Fruit fly (Drosophila melanogaster): ENCODE data around the gene Eip75B.

Eip75B gene

DNA sequence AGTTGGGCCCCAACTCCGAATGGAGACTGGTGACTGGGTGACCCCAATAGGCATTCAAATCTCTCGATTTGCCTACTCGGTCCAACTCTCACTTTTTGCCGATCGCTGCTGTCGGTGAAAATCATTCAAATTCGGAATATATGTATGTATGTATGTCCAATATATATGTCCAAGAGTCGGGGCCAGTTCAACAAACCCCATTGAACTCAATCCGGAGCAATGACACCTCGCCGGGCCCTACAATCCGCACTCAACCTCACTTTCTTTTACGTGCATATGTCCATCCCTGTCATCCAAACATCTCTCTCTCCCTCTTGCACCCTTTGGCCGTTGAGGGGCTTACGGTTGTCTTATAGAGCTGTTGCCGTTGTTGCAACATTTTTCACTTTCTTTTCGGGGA is 129.5 kb downstream of the Eip75B start:
- TF ChIP-seq CG1620 (GFP tag; optimal IDR thresholded peaks at IDR 0.05) (no peak), cic (GFP tag; optimal IDR thresholded peaks at IDR 0.05) (no peak), CG12768 (GFP tag; optimal IDR thresholded peaks at IDR 0.05) (no peak), Crg-1 (GFP tag; optimal IDR thresholded peaks at IDR 0.05) (no peak), ovo (GFP tag; optimal IDR thresholded peaks at IDR 0.05) (no peak), CG5204 (GFP tag; optimal IDR thresholded peaks at IDR 0.05) (no peak), tj (GFP tag; optimal IDR thresholded peaks at IDR 0.05) (no peak), Clk (GFP tag; optimal IDR thresholded peaks at IDR 0.05) (no peak), cnc (optimal IDR thresholded peaks at IDR 0.05) (no peak), Mnt (GFP tag; optimal IDR thresholded peaks at IDR 0.05) (no peak), kay (GFP tag; ENCODE audit: borderline replicate concordance) (no peak), CG11617 (GFP tag; optimal IDR thresholded peaks at IDR 0.05) (no peak), CG7101 (tag; optimal IDR thresholded peaks at IDR 0.05) (no peak), Hr96 (GFP tag; optimal IDR thresholded peaks at IDR 0.05) (no peak)

DNA sequence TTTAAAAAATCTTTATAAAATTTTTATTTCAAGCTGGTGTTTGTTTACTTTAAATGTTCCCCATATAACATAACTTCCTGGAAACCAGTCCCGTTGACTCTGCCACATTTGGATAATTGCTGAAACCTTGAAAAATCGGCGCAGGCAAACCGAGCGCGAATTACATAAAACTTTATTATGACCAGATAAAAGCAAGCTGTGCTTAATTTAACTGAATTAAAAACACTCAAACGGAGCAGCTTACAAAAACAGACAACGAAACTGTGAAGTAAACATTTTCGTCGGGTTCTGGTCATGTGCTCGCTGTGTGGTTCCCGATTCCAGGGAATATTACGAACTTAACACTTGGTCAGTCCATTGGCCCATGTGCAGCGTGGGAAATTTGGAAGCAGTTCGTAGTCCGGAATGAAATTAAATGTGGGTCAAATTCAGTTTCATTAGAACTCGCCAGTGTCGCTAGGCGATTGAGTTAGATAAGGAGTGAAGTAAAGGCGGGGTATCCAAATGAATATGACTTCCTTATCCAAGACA is 130.6 kb downstream of the Eip75B start:
- no peak for TF ChIP-seq CG14711 (tag; optimal IDR thresholded peaks at IDR 0.05)
- no peak for TF ChIP-seq CG33017 (tag; optimal IDR thresholded peaks at IDR 0.05)
- no peak for TF ChIP-seq CG7101 (tag; optimal IDR thresholded peaks at IDR 0.05)
- peak; percentile 96 for TF ChIP-seq tj (GFP tag; optimal IDR thresholded peaks at IDR 0.05)
- no peak for TF ChIP-seq pad (GFP tag; optimal IDR thresholded peaks at IDR 0.05)

dm6 chr3L:17933065-17933464 is 131.4 kb downstream of the Eip75B start:
- peak; percentile 5 for TF ChIP-seq Clk (GFP tag; optimal IDR thresholded peaks at IDR 0.05)
- no peak for TF ChIP-seq kay (GFP tag; ENCODE audit: borderline replicate concordance)
- no peak for TF ChIP-seq toe (GFP tag; optimal IDR thresholded peaks at IDR 0.05)
- peak; percentile 8 for TF ChIP-seq CG33017 (tag; optimal IDR thresholded peaks at IDR 0.05)
- peak; percentile 97 for TF ChIP-seq tj (GFP tag; optimal IDR thresholded peaks at IDR 0.05)
- TF ChIP-seq CG12768 (GFP tag; optimal IDR thresholded peaks at IDR 0.05), result peak; percentile 93
- TF ChIP-seq CG11617 (GFP tag; optimal IDR thresholded peaks at IDR 0.05), result no peak
- TF ChIP-seq pad (GFP tag; optimal IDR thresholded peaks at IDR 0.05), result no peak

dm6 chr3L:17931887-17932286 is 132.6 kb downstream of the Eip75B start:
- TF ChIP-seq Crg-1 (GFP tag; optimal IDR thresholded peaks at IDR 0.05), result no peak
- no peak for TF ChIP-seq tj (GFP tag; optimal IDR thresholded peaks at IDR 0.05)
- no peak for TF ChIP-seq ovo (GFP tag; optimal IDR thresholded peaks at IDR 0.05)
- TF ChIP-seq CG14711 (tag; optimal IDR thresholded peaks at IDR 0.05), result no peak
- no peak for TF ChIP-seq CG11617 (GFP tag; optimal IDR thresholded peaks at IDR 0.05)
- no peak for TF ChIP-seq CG12768 (GFP tag; optimal IDR thresholded peaks at IDR 0.05)
- TF ChIP-seq pad (GFP tag; optimal IDR thresholded peaks at IDR 0.05), result no peak
- TF ChIP-seq toe (GFP tag; optimal IDR thresholded peaks at IDR 0.05), result no peak

dm6 chr3L:17929697-17930581 is 134.6 kb downstream of the Eip75B start:
- TF ChIP-seq cic (GFP tag; optimal IDR thresholded peaks at IDR 0.05), result peak; percentile 25
- no peak for TF ChIP-seq CG11617 (GFP tag; optimal IDR thresholded peaks at IDR 0.05)

DNA sequence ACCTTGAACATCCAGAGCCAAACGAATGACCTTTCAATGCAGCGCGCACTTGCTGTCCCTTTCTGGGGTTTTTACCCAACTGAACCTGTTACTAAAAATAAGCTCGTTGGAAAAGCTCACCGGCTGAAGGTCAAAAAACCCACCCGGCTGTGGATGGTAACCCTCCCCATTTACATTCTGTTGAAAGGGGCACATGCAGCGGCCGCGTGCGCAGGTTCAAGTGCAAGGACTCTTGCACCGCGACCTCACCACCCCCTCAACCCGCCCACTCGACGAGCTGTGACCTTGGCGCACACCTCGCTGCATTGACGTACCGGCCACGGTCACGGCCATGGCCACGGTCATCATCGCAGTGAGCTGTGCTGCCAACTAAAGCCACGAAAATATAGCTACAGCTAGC is 136.4 kb downstream of the Eip75B start:
- TF ChIP-seq CG12768 (GFP tag; optimal IDR thresholded peaks at IDR 0.05) (no peak), cic (GFP tag; optimal IDR thresholded peaks at IDR 0.05) (peak; percentile 25)

- TF ChIP-seq CG1620 (GFP tag; optimal IDR thresholded peaks at IDR 0.05) (no peak), Mnt (GFP tag; optimal IDR thresholded peaks at IDR 0.05) (no peak), kay (GFP tag; ENCODE audit: borderline replicate concordance) (no peak), Hr96 (GFP tag; optimal IDR thresholded peaks at IDR 0.05) (no peak), Clk (GFP tag; optimal IDR thresholded peaks at IDR 0.05) (no peak), cic (GFP tag; optimal IDR thresholded peaks at IDR 0.05) (no peak), bab1 (GFP tag; optimal IDR thresholded peaks at IDR 0.05) (no peak)
Observed at dm6 chr3L:17926575-17927276, 137.8 kb downstream of the Eip75B start.

Data from whole organism, adult.